Worm (Caenorhabditis elegans) whole organism, late embryonic: ENCODE measurements around the gene gmap-3.

Experiments used
- C38D4.7 ChIP-seq: fragments of 200-800 bp; sonication (Bioruptor generic); optimal IDR thresholded peaks from 2 replicates; lab custom pipeline; 2018; ENCODE audit warnings: mild to moderate bottlenecking, missing genetic modification characterization, moderate library complexity, missing compliant biosample characterization
- F13H6.1 ChIP-seq: sonication (generic microtip); optimal IDR thresholded peaks from 2 replicates; lab custom pipeline; 2016; ENCODE audit warnings: missing genetic modification characterization, missing compliant biosample characterization
- K09A11.1 ChIP-seq: sonication (generic microtip); optimal IDR thresholded peaks from 2 replicates; lab custom pipeline; 2017; ENCODE audit warnings: antibody characterized with exemption, mild to moderate bottlenecking, missing genetic modification characterization, missing compliant biosample characterization; ENCODE audit not compliant: insufficient read depth
- T23F11.4 ChIP-seq: fragments of 200-800 bp; sonication (Bioruptor generic); optimal IDR thresholded peaks from 2 replicates; lab custom pipeline; 2018; ENCODE audit warnings: mild to moderate bottlenecking, missing genetic modification characterization, missing compliant biosample characterization
- Y22D7AL.16 ChIP-seq: sonication (generic microtip); optimal IDR thresholded peaks from 2 replicates; lab custom pipeline; 2016; ENCODE audit warnings: missing genetic modification characterization, missing compliant biosample characterization
- ama-1 ChIP-seq: fragments of 150-350 bp; optimal IDR thresholded peaks from 2 replicates; lab custom pipeline; 2014
- ceh-18 ChIP-seq: sonication (generic microtip); optimal IDR thresholded peaks from 2 replicates; lab custom pipeline; 2016; ENCODE audit warnings: missing genetic modification characterization, missing compliant biosample characterization
- ceh-2 ChIP-seq: sonication (generic microtip); optimal IDR thresholded peaks from 2 replicates; lab custom pipeline; 2016; ENCODE audit warnings: missing genotype, missing genetic modification characterization, missing compliant biosample characterization
- ceh-22 ChIP-seq: sonication (generic microtip); optimal IDR thresholded peaks from 2 replicates; lab custom pipeline; 2017; ENCODE audit warnings: missing biosample characterization, missing genetic modification characterization
- ceh-24 ChIP-seq: sonication (generic microtip); optimal IDR thresholded peaks from 2 replicates; lab custom pipeline; 2016; ENCODE audit warnings: mild to moderate bottlenecking, missing genetic modification characterization, missing compliant biosample characterization
- ceh-31 ChIP-seq: sonication (generic microtip); optimal IDR thresholded peaks from 2 replicates; lab custom pipeline; 2016; ENCODE audit warnings: missing genetic modification characterization, missing compliant biosample characterization
- ceh-34 ChIP-seq: sonication (generic microtip); optimal IDR thresholded peaks from 2 replicates; lab custom pipeline; 2016; ENCODE audit warnings: mild to moderate bottlenecking, missing genetic modification characterization, missing compliant biosample characterization
- ceh-45 ChIP-seq: fragments of 200-800 bp; sonication (Bioruptor generic); IDR thresholded peaks from 2 replicates; pipeline ENCODE4 v1.3.6; 2022; ENCODE audit warnings: missing genetic modification reagents, missing genetic modification characterization, missing compliant biosample characterization
- che-1 ChIP-seq: sonication (generic microtip); optimal IDR thresholded peaks from 2 replicates; lab custom pipeline; 2016; ENCODE audit warnings: mild to moderate bottlenecking, missing genetic modification characterization, missing compliant biosample characterization
- dve-1 ChIP-seq: sonication (generic microtip); optimal IDR thresholded peaks from 2 replicates; lab custom pipeline; 2017; ENCODE audit warnings: antibody characterized with exemption, mild to moderate bottlenecking, missing genetic modification characterization, missing compliant biosample characterization
- elt-4 ChIP-seq: sonication (generic microtip); optimal IDR thresholded peaks from 2 replicates; lab custom pipeline; 2016; ENCODE audit warnings: missing genetic modification characterization, missing compliant biosample characterization
- fax-1 ChIP-seq: sonication (generic microtip); optimal IDR thresholded peaks from 2 replicates; lab custom pipeline; 2016; ENCODE audit warnings: missing genotype, missing genetic modification characterization, missing compliant biosample characterization
- gmeb-2 ChIP-seq: sonication (generic microtip); optimal IDR thresholded peaks from 2 replicates; lab custom pipeline; 2016; ENCODE audit warnings: missing genetic modification characterization, inconsistent platforms, missing compliant biosample characterization
- hlh-13 ChIP-seq: fragments of 200-800 bp; sonication (Bioruptor generic); optimal IDR thresholded peaks from 2 replicates; lab custom pipeline; 2018; ENCODE audit warnings: mild to moderate bottlenecking, missing genetic modification characterization, missing compliant biosample characterization
- hlh-15 ChIP-seq: sonication (generic microtip); optimal IDR thresholded peaks from 2 replicates; lab custom pipeline; 2016; ENCODE audit warnings: missing genetic modification characterization, missing compliant biosample characterization
- hlh-30 ChIP-seq: sonication (generic microtip); optimal IDR thresholded peaks from 2 replicates; lab custom pipeline; 2017; ENCODE audit warnings: antibody characterized with exemption, missing genetic modification characterization, missing compliant biosample characterization; ENCODE audit not compliant: insufficient read depth
- hlh-8 ChIP-seq: sonication (generic microtip); optimal IDR thresholded peaks from 2 replicates; lab custom pipeline; 2016; ENCODE audit warnings: missing genotype, missing genetic modification characterization, missing compliant biosample characterization
- lim-6 ChIP-seq: sonication (generic microtip); optimal IDR thresholded peaks from 2 replicates; lab custom pipeline; 2016; ENCODE audit warnings: missing genetic modification characterization, missing compliant biosample characterization
- nfya-1 ChIP-seq: sonication (generic microtip); optimal IDR thresholded peaks from 2 replicates; lab custom pipeline; 2017; ENCODE audit warnings: missing genetic modification characterization, mild to moderate bottlenecking, missing compliant biosample characterization, antibody characterized with exemption, moderate library complexity
- nhr-232 ChIP-seq: sonication (generic microtip); optimal IDR thresholded peaks from 2 replicates; lab custom pipeline; 2016; ENCODE audit warnings: missing genetic modification characterization, missing compliant biosample characterization
- odd-2 ChIP-seq: sonication (generic microtip); optimal IDR thresholded peaks from 2 replicates; lab custom pipeline; 2017; ENCODE audit warnings: antibody characterized with exemption, mild to moderate bottlenecking, missing genetic modification characterization, missing compliant biosample characterization
- pag-3 ChIP-seq: sonication (generic microtip); optimal IDR thresholded peaks from 2 replicates; lab custom pipeline; 2016; ENCODE audit warnings: missing compliant biosample characterization, missing genetic modification characterization, borderline replicate concordance
- pax-1 ChIP-seq: fragments of 150-350 bp; optimal IDR thresholded peaks from 2 replicates; lab custom pipeline; 2014; ENCODE audit warnings: missing biosample characterization, missing genetic modification characterization
- pros-1 ChIP-seq: fragments of 150-350 bp; optimal IDR thresholded peaks from 2 replicates; lab custom pipeline; 2014; ENCODE audit warnings: missing biosample characterization, missing genetic modification reagents, missing genetic modification characterization
- ref-2 ChIP-seq: sonication (generic microtip); optimal IDR thresholded peaks from 2 replicates; lab custom pipeline; 2016; ENCODE audit warnings: missing genetic modification characterization, missing compliant biosample characterization
- rnt-1 ChIP-seq: sonication (generic microtip); optimal IDR thresholded peaks from 2 replicates; lab custom pipeline; 2016; ENCODE audit warnings: missing genetic modification characterization, missing compliant biosample characterization
- sdc-2 ChIP-seq: sonication (generic microtip); optimal IDR thresholded peaks from 2 replicates; lab custom pipeline; 2016; ENCODE audit warnings: missing genotype, missing genetic modification characterization, missing compliant biosample characterization
- sox-4 ChIP-seq: sonication (generic microtip); optimal IDR thresholded peaks from 2 replicates; lab custom pipeline; 2017; ENCODE audit warnings: mild to moderate bottlenecking, missing genetic modification characterization, inconsistent platforms, missing compliant biosample characterization
- syd-9 ChIP-seq: sonication (generic microtip); optimal IDR thresholded peaks from 2 replicates; lab custom pipeline; 2016; ENCODE audit warnings: mild to moderate bottlenecking, missing genetic modification characterization, moderate library complexity, missing compliant biosample characterization
- tbx-2 ChIP-seq: sonication (generic microtip); optimal IDR thresholded peaks from 2 replicates; lab custom pipeline; 2016; ENCODE audit warnings: missing genetic modification characterization, missing compliant biosample characterization
- tbx-7 ChIP-seq: sonication (generic microtip); optimal IDR thresholded peaks from 2 replicates; lab custom pipeline; 2016; ENCODE audit warnings: missing genotype, missing genetic modification characterization, missing compliant biosample characterization
- ttx-3 ChIP-seq: sonication (generic microtip); optimal IDR thresholded peaks from 2 replicates; lab custom pipeline; 2016; ENCODE audit warnings: missing genetic modification reagents, missing genetic modification characterization, missing compliant biosample characterization
- unc-3 ChIP-seq, 2 experiments: fragments of 200-800 bp in 1 of 2; sonication (Bioruptor generic) in 1 of 2; sonication (generic microtip) in 1 of 2; conservative IDR thresholded peaks in 1 of 2; optimal IDR thresholded peaks in 1 of 2; 2 replicates each; pipeline versions ENCODE4 v1.3.6 to Lab custom; 2016 to 2022; ENCODE audit warnings: missing compliant biosample characterization in 2 of 2, missing genetic modification characterization in 2 of 2, missing genetic modification reagents in 1 of 2
- unc-55 ChIP-seq: sonication (generic microtip); optimal IDR thresholded peaks from 2 replicates; lab custom pipeline; 2017; ENCODE audit warnings: missing biosample characterization, missing genetic modification reagents, missing genetic modification characterization
- zip-5 ChIP-seq: sonication (generic microtip); optimal IDR thresholded peaks from 2 replicates; lab custom pipeline; 2016; ENCODE audit warnings: missing genetic modification characterization, missing compliant biosample characterization

The gmap-3 gene

ce11 chrX:12978569-12978968 is 37.8 kb upstream of the gmap-3 start:
- no peak for TF ChIP-seq K09A11.1 (tag; lab: Kevin White, UChicago)
- no peak for TF ChIP-seq hlh-8 (tag; lab: Kevin White, UChicago)
- TF ChIP-seq hlh-30, result no peak
- no peak for TF ChIP-seq elt-4
- TF ChIP-seq pag-3 (tag; lab: Kevin White, UChicago), result no peak
- TF ChIP-seq unc-55 (GFP tag; lab: Kevin White, UChicago), result no peak
- no peak for TF ChIP-seq gmeb-2 (tag; lab: Kevin White, UChicago)
- no peak for TF ChIP-seq ama-1
- no peak for TF ChIP-seq odd-2 (tag; lab: Kevin White, UChicago)
- no peak for TF ChIP-seq zip-5 (tag; lab: Kevin White, UChicago)
- TF ChIP-seq pax-1 (tag; lab: Kevin White, UChicago), result no peak
- no peak for TF ChIP-seq lim-6 (tag; lab: Kevin White, UChicago)
- TF ChIP-seq ceh-34, result no peak
- TF ChIP-seq C38D4.7 (GFP tag; lab: Kevin White, UChicago), result no peak
- TF ChIP-seq Y22D7AL.16, result no peak
- no peak for TF ChIP-seq ceh-24 (tag; lab: Kevin White, UChicago)
- no peak for TF ChIP-seq tbx-2 (tag; lab: Kevin White, UChicago)
- TF ChIP-seq ttx-3 (tag; lab: Kevin White, UChicago), result no peak

ce11 chrX:12977451-12977850 is 36.7 kb upstream of the gmap-3 start, which contains the start of gene F11C1.9:
TSS of gene F11C1.9 (minus strand) at chrX:12977551.
- TF ChIP-seq fax-1 (tag; lab: Kevin White, UChicago), result no peak

ce11 chrX:12976774-12977173 is 36.0 kb upstream of the gmap-3 start, which contains the start of the genes F11C1.4 and F11C1.10:
TSS of gene F11C1.4 (plus strand) at chrX:12977074.
TSS of gene F11C1.10 (plus strand) at chrX:12977082.
- TF ChIP-seq sdc-2 (tag; lab: Kevin White, UChicago), result no peak
- TF ChIP-seq hlh-30, result no peak
- no peak for TF ChIP-seq ref-2 (tag; lab: Kevin White, UChicago)
- no peak for TF ChIP-seq hlh-8 (tag; lab: Kevin White, UChicago)
- TF ChIP-seq, all 69 proteins: peak for 0

ce11 chrX:12975595-12976089 is 34.9 kb upstream of the gmap-3 start, which contains the start of gene ppk-3:
TSS of gene ppk-3 (minus strand) at chrX:12975645.
- TF ChIP-seq sox-4 (no peak), unc-55 (GFP tag; lab: Kevin White, UChicago) (peak; percentile 52), nhr-232 (tag; lab: Kevin White, UChicago) (no peak), ceh-31 (peak; percentile 63), sdc-2 (tag; lab: Kevin White, UChicago) (peak; percentile 69), tbx-2 (tag; lab: Kevin White, UChicago) (peak; percentile 55), rnt-1 (tag; lab: Kevin White, UChicago) (peak; percentile 3), dve-1 (tag; lab: Kevin White, UChicago) (peak; percentile 45), nfya-1 (peak; percentile 64), pros-1 (tag; lab: Kevin White, UChicago) (peak; percentile 33), ceh-2 (tag; lab: Kevin White, UChicago) (no peak), ceh-34 (peak; percentile 16), K09A11.1 (tag; lab: Kevin White, UChicago) (peak; percentile 13), ceh-18 (tag; lab: Kevin White, UChicago) (peak; percentile 55)

- TF ChIP-seq ceh-45 (GFP tag; lab: Robert Waterston, UW) (no peak), hlh-15 (tag; lab: Kevin White, UChicago) (no peak), tbx-7 (tag; lab: Kevin White, UChicago) (no peak), F13H6.1 (tag; lab: Kevin White, UChicago) (no peak), dve-1 (tag; lab: Kevin White, UChicago) (no peak), hlh-13 (GFP tag; lab: Kevin White, UChicago) (no peak), syd-9 (tag; lab: Kevin White, UChicago) (no peak), T23F11.4 (no peak), che-1 (no peak), ceh-22 (tag; lab: Kevin White, UChicago) (no peak), ceh-24 (tag; lab: Kevin White, UChicago) (no peak), hlh-8 (tag; lab: Kevin White, UChicago) (no peak), unc-3 (GFP tag; conservative IDR thresholded peaks at IDR 0.05; lab: Robert Waterston, UW) (no peak), unc-3 (tag; optimal IDR thresholded peaks at IDR 0.05; lab: Kevin White, UChicago) (no peak)
Observed at ce11 chrX:12965163-12965562, 24.4 kb upstream of the gmap-3 start, which contains the start of gene frpr-2. TSS of gene frpr-2 (plus strand) at chrX:12965463.
